Worm (Caenorhabditis elegans): ENCODE results near the gene K09E2.3.

K09E2.3 gene

ce11 chrX:8718856-8719255 is 46.0 kb downstream of the K09E2.3 start, which contains the start of gene F53A9.8:
F53A9.8 (minus strand) TSS chrX:8718904.
- no peak for TF ChIP-seq elt-3 (tag; optimal IDR thresholded peaks at IDR 0.05)

DNA sequence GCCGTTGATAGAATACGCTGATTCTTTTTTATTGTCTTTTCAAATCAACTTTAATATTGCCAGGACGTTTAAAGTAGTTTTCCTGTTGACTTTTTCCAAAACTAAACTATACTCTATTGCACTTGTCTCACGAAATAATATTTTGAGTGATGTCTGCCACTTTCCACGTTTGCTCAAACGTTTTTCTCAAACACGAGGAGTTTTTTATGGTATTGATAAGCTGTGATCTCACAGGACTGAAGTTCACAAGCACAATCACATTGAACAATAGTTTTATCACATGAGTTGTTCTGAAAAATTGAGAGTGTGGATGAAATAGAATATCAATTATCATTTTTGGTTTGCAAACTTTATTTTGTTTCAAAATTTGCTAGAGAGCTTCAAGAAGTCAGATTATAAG is 47.0 kb downstream of the K09E2.3 start:
- TF ChIP-seq lin-32 (GFP tag; optimal IDR thresholded peaks at IDR 0.05) (no peak), ztf-11 (tag; optimal IDR thresholded peaks at IDR 0.05) (no peak), nhr-76 (tag; optimal IDR thresholded peaks at IDR 0.05) (no peak), nhr-2 (tag; optimal IDR thresholded peaks at IDR 0.05) (no peak), snpc-4 (tag; optimal IDR thresholded peaks at IDR 0.05) (no peak), hlh-1 (tag; optimal IDR thresholded peaks at IDR 0.05) (no peak), nhr-12 (tag; optimal IDR thresholded peaks at IDR 0.05) (no peak)

ce11 chrX:8720658-8721057 is 47.8 kb downstream of the K09E2.3 start, which contains the start of gene F53A9.9:
F53A9.9 (minus strand) TSS chrX:8720758.
- TF ChIP-seq drap-1 (GFP tag; optimal IDR thresholded peaks at IDR 0.05) (no peak), mls-2 (tag; optimal IDR thresholded peaks at IDR 0.05) (no peak), elt-1 (tag; optimal IDR thresholded peaks at IDR 0.05; ENCODE audit: borderline replicate concordance, insufficient read depth) (no peak), nhr-76 (tag; optimal IDR thresholded peaks at IDR 0.05) (no peak), flh-1 (GFP tag; optimal IDR thresholded peaks at IDR 0.05) (no peak), mab-5 (tag; optimal IDR thresholded peaks at IDR 0.05) (no peak)

DNA sequence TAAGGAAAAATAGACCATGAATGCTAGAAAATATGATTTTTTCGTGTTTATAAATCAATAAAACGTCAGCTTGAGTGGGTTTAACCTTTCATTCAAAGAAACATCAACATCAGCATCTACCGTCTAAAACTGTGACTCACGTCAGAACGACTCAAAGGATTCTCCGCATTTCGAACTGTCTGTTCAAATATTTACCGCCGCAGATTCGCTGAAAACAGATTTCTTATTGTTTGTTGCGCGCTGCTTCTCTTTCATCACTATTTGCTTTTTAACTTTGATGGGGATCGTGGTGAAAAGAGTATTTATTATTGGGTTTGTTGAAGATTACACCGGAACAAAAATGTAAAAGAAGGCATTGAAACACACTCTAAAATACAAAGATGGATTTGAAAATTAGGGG is 48.4 kb downstream of the K09E2.3 start:
- no peak for TF ChIP-seq nhr-28 (tag; optimal IDR thresholded peaks at IDR 0.05)
- no peak for TF ChIP-seq M03D4.4 (tag; optimal IDR thresholded peaks at IDR 0.05)
- no peak for TF ChIP-seq sptf-1 (tag; optimal IDR thresholded peaks at IDR 0.05)
- no peak for TF ChIP-seq lsy-2 (tag; optimal IDR thresholded peaks at IDR 0.05)
- no peak for TF ChIP-seq pha-4 (tag; optimal IDR thresholded peaks at IDR 0.05)
- no peak for TF ChIP-seq ceh-39 (tag; optimal IDR thresholded peaks at IDR 0.05)
- TF ChIP-seq elt-1 (tag; optimal IDR thresholded peaks at IDR 0.05; ENCODE audit: borderline replicate concordance, insufficient read depth): no peak
- no peak for TF ChIP-seq unc-39 (tag; optimal IDR thresholded peaks at IDR 0.05)
- no peak for TF ChIP-seq cnd-1 (tag; optimal IDR thresholded peaks at IDR 0.05)
- TF ChIP-seq sem-2 (GFP tag; optimal IDR thresholded peaks at IDR 0.05): no peak
- TF ChIP-seq unc-62 (GFP tag; optimal IDR thresholded peaks at IDR 0.05): no peak

- TF ChIP-seq unc-62 (GFP tag; optimal IDR thresholded peaks at IDR 0.05) (no peak), blmp-1 (tag; optimal IDR thresholded peaks at IDR 0.05) (no peak), M03D4.4 (tag; optimal IDR thresholded peaks at IDR 0.05) (no peak), zip-8 (tag; optimal IDR thresholded peaks at IDR 0.05) (no peak), elt-1 (tag; optimal IDR thresholded peaks at IDR 0.05; ENCODE audit: borderline replicate concordance, insufficient read depth) (no peak), ceh-43 (GFP tag; optimal IDR thresholded peaks at IDR 0.05) (no peak), mep-1 (tag; optimal IDR thresholded peaks at IDR 0.05) (no peak), drap-1 (GFP tag; optimal IDR thresholded peaks at IDR 0.05) (no peak), ceh-83 (GFP tag; optimal IDR thresholded peaks at IDR 0.05) (no peak), elt-3 (tag; optimal IDR thresholded peaks at IDR 0.05) (no peak), pha-4 (tag; optimal IDR thresholded peaks at IDR 0.05) (no peak), sptf-1 (tag; optimal IDR thresholded peaks at IDR 0.05) (no peak), lin-32 (GFP tag; optimal IDR thresholded peaks at IDR 0.05) (no peak)
Observed at ce11 chrX:8723127-8723600, 50.3 kb downstream of the K09E2.3 start, which contains the start of gene tnt-2. tnt-2 (minus strand) TSS chrX:8723550.

DNA sequence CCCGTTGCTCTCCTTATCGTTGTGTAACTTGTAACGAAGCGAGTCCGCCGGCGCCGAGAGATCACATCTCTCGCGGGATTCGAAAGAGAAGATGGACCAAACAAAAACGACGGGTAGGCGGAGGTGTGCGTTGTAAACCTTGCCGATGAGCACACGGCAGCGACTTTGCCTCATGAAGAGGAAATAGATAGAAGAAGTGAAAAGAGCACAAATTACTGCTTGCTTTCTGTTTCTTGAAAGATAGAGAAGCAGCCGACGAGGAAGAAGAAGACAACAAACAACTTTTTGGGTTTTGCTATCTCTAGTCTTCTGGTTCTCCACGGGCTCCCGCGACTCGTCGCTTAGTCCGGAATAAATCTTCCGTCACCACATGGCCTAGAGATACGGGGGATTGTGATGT is 51.0 kb downstream of the K09E2.3 start:
- peak; percentile 64 for TF ChIP-seq unc-62 (GFP tag; optimal IDR thresholded peaks at IDR 0.05)
- no peak for TF ChIP-seq ztf-11 (tag; optimal IDR thresholded peaks at IDR 0.05)
- no peak for TF ChIP-seq zip-8 (tag; optimal IDR thresholded peaks at IDR 0.05)
- no peak for TF ChIP-seq elt-1 (tag; optimal IDR thresholded peaks at IDR 0.05; ENCODE audit: borderline replicate concordance, insufficient read depth)
- peak; percentile 86 for TF ChIP-seq unc-120 (tag; optimal IDR thresholded peaks at IDR 0.05; ENCODE audit: poor library complexity, severe bottlenecking)
- TF ChIP-seq hlh-1 (tag; optimal IDR thresholded peaks at IDR 0.05): peak; percentile 59

All from whole organism, mixed stage, embryonic.